Fruit fly (Drosophila melanogaster): ENCODE measurements around the gene CG31321.

The CG31321 gene

dm6 chr3R:14354599-14354998 lies 44.4 kb downstream of the CG31321 start:
- TF ChIP-seq h (GFP tag; optimal IDR thresholded peaks at IDR 0.05) (peak; percentile 7), dsf (GFP tag; optimal IDR thresholded peaks at IDR 0.05; ENCODE audit: borderline replicate concordance) (no peak), dmrt93B (GFP tag; optimal IDR thresholded peaks at IDR 0.05) (no peak), CrebA (GFP tag; optimal IDR thresholded peaks at IDR 0.05; ENCODE audit: borderline replicate concordance) (no peak), HLH106 (tag; optimal IDR thresholded peaks at IDR 0.05) (peak; percentile 43), foxo (GFP tag; optimal IDR thresholded peaks at IDR 0.05) (peak in 1 of 2 experiments; percentile 36), Hr83 (GFP tag; optimal IDR thresholded peaks at IDR 0.05; ENCODE audit: poor library complexity, severe bottlenecking) (no peak), sage (GFP tag; optimal IDR thresholded peaks at IDR 0.05) (no peak)

- TF ChIP-seq h (GFP tag; optimal IDR thresholded peaks at IDR 0.05): peak; percentile 56
- TF ChIP-seq OdsH (GFP tag; optimal IDR thresholded peaks at IDR 0.05): no peak
- TF ChIP-seq HLH106 (tag; optimal IDR thresholded peaks at IDR 0.05): peak; percentile 44
- TF ChIP-seq lola (GFP tag; optimal IDR thresholded peaks at IDR 0.05): no peak
- peak; percentile 18 for TF ChIP-seq br (GFP tag; optimal IDR thresholded peaks at IDR 0.05)
- TF ChIP-seq Sp1 (GFP tag; optimal IDR thresholded peaks at IDR 0.05): peak; percentile 27
- peak; percentile 33 for TF ChIP-seq rgr (GFP tag; optimal IDR thresholded peaks at IDR 0.05)
- TF ChIP-seq foxo (GFP tag; optimal IDR thresholded peaks at IDR 0.05): peak in 1 of 2 experiments; percentile 49
- TF ChIP-seq Dif (GFP tag; optimal IDR thresholded peaks at IDR 0.05; ENCODE audit: partially characterized antibody): no peak
- TF ChIP-seq dmrt93B (GFP tag; optimal IDR thresholded peaks at IDR 0.05): peak; percentile 5
- TF ChIP-seq fru (GFP tag; optimal IDR thresholded peaks at IDR 0.05): peak; percentile 53
- TF ChIP-seq Hnf4 (GFP tag; optimal IDR thresholded peaks at IDR 0.05): peak; percentile 2
- peak; percentile 48 for TF ChIP-seq ey (GFP tag; optimal IDR thresholded peaks at IDR 0.05)
- no peak for TF ChIP-seq tai (GFP tag; optimal IDR thresholded peaks at IDR 0.05)
- peak; percentile 10 for TF ChIP-seq Hr83 (GFP tag; optimal IDR thresholded peaks at IDR 0.05; ENCODE audit: poor library complexity, severe bottlenecking)
Observed at dm6 chr3R:14356619-14357018, 46.5 kb downstream of the CG31321 start.

dm6 chr3R:14357405-14357804 lies 47.2 kb downstream of the CG31321 start:
- TF ChIP-seq rgr (GFP tag; optimal IDR thresholded peaks at IDR 0.05): peak; percentile 73
- peak; percentile 19 for TF ChIP-seq dmrt93B (GFP tag; optimal IDR thresholded peaks at IDR 0.05)
- peak; percentile 20 for TF ChIP-seq Jra (GFP tag; optimal IDR thresholded peaks at IDR 0.05)
- TF ChIP-seq pan (optimal IDR thresholded peaks at IDR 0.05): no peak
- TF ChIP-seq Abd-B (GFP tag; optimal IDR thresholded peaks at IDR 0.05): no peak
- no peak for TF ChIP-seq Vsx2 (GFP tag; optimal IDR thresholded peaks at IDR 0.05; ENCODE audit: partially characterized antibody)
- TF ChIP-seq N (GFP tag; optimal IDR thresholded peaks at IDR 0.05): no peak
- TF ChIP-seq sv (GFP tag; optimal IDR thresholded peaks at IDR 0.05): no peak
- no peak for TF ChIP-seq dl (GFP tag; optimal IDR thresholded peaks at IDR 0.05; ENCODE audit: insufficient read depth in 1 of 2, partially characterized antibody in 2 of 2)
- peak; percentile 60 for TF ChIP-seq ey (GFP tag; optimal IDR thresholded peaks at IDR 0.05)
- peak; percentile 78 for TF ChIP-seq h (GFP tag; optimal IDR thresholded peaks at IDR 0.05)
- peak; percentile 49 for TF ChIP-seq Sp1 (GFP tag; optimal IDR thresholded peaks at IDR 0.05)
- TF ChIP-seq Mio (GFP tag; optimal IDR thresholded peaks at IDR 0.05): no peak
- TF ChIP-seq HLH106 (tag; optimal IDR thresholded peaks at IDR 0.05): peak; percentile 73
- TF ChIP-seq psq (GFP tag; optimal IDR thresholded peaks at IDR 0.05): peak; percentile 33
- peak in 1 of 2 experiments; percentile 68 for TF ChIP-seq foxo (GFP tag; optimal IDR thresholded peaks at IDR 0.05)
- TF ChIP-seq GATAd (GFP tag; optimal IDR thresholded peaks at IDR 0.05): no peak
- no peak for TF ChIP-seq CrebA (GFP tag; optimal IDR thresholded peaks at IDR 0.05; ENCODE audit: borderline replicate concordance)
- TF ChIP-seq sage (GFP tag; optimal IDR thresholded peaks at IDR 0.05): no peak
- peak; percentile 61 for TF ChIP-seq Hnf4 (GFP tag; optimal IDR thresholded peaks at IDR 0.05)
- peak; percentile 52 for TF ChIP-seq br (GFP tag; optimal IDR thresholded peaks at IDR 0.05)
- TF ChIP-seq OdsH (GFP tag; optimal IDR thresholded peaks at IDR 0.05): peak; percentile 54
- TF ChIP-seq usp (GFP tag; optimal IDR thresholded peaks at IDR 0.05): no peak
- TF ChIP-seq Dfd (GFP tag; optimal IDR thresholded peaks at IDR 0.05): no peak
- peak; percentile 44 for TF ChIP-seq CG9705 (GFP tag; optimal IDR thresholded peaks at IDR 0.05)
- TF ChIP-seq Rel (GFP tag; optimal IDR thresholded peaks at IDR 0.05): peak; percentile 14
- peak; percentile 8 for TF ChIP-seq Rel (tag; optimal IDR thresholded peaks at IDR 0.05)
- TF ChIP-seq Hr83 (GFP tag; optimal IDR thresholded peaks at IDR 0.05; ENCODE audit: poor library complexity, severe bottlenecking): no peak
- TF ChIP-seq Hr78 (GFP tag; optimal IDR thresholded peaks at IDR 0.05): no peak
- peak; percentile 40 for TF ChIP-seq CG32264 (GFP tag; optimal IDR thresholded peaks at IDR 0.05)
- no peak for TF ChIP-seq Dif (GFP tag; optimal IDR thresholded peaks at IDR 0.05; ENCODE audit: partially characterized antibody)
- no peak for TF ChIP-seq dsf (GFP tag; optimal IDR thresholded peaks at IDR 0.05; ENCODE audit: borderline replicate concordance)
- TF ChIP-seq fru (GFP tag; optimal IDR thresholded peaks at IDR 0.05): peak; percentile 65
- peak; percentile 8 for TF ChIP-seq brk (GFP tag; optimal IDR thresholded peaks at IDR 0.05)
- TF ChIP-seq lola (GFP tag; optimal IDR thresholded peaks at IDR 0.05): no peak
- peak; percentile 57 for TF ChIP-seq woc (GFP tag; optimal IDR thresholded peaks at IDR 0.05)
- no peak for TF ChIP-seq jim (GFP tag; optimal IDR thresholded peaks at IDR 0.05)
- TF ChIP-seq Myc (optimal IDR thresholded peaks at IDR 0.05): no peak
- peak; percentile 39 for TF ChIP-seq tai (GFP tag; optimal IDR thresholded peaks at IDR 0.05)

Data from whole organism, wandering third instar larva.